Worm (Caenorhabditis elegans): ENCODE results near the gene Y51B9A.14.

ce11 chrII:9407020-9407419 lies 8.8 kb upstream of the Y51B9A.14 start, which contains the start of gene mpz-6:
- TF ChIP-seq elt-3 (tag; optimal IDR thresholded peaks at IDR 0.05): no peak
- TF ChIP-seq nhr-23 (tag; optimal IDR thresholded peaks at IDR 0.05): no peak
- TF ChIP-seq zag-1 (tag; optimal IDR thresholded peaks at IDR 0.05): no peak
- no peak for TF ChIP-seq snpc-4 (tag; optimal IDR thresholded peaks at IDR 0.05)
- TF ChIP-seq nhr-11 (tag; optimal IDR thresholded peaks at IDR 0.05): no peak
- no peak for TF ChIP-seq nhr-77 (tag; optimal IDR thresholded peaks at IDR 0.05)

All from whole organism, L2 larva.